Worm (Caenorhabditis elegans) whole organism, L3 larva: ENCODE results near the gene srh-231.

Experiments
- ZK546.5 ChIP-seq: sonication (generic microtip); optimal IDR thresholded peaks from 2 replicates; lab custom pipeline; 2017; ENCODE audit warnings: missing biosample characterization, missing genetic modification characterization
- ama-1 ChIP-seq: fragments of 150-350 bp; optimal IDR thresholded peaks from 2 replicates; lab custom pipeline; 2018
- ceh-28 ChIP-seq: fragments of 150-350 bp; optimal IDR thresholded peaks from 2 replicates; lab custom pipeline; 2014; ENCODE audit warnings: missing biosample characterization, missing genetic modification reagents, missing genetic modification characterization
- ceh-82 ChIP-seq: fragments of 150-350 bp; optimal IDR thresholded peaks from 2 replicates; lab custom pipeline; 2014; ENCODE audit warnings: missing biosample characterization, missing genetic modification characterization
- daf-12 ChIP-seq: fragments of 150-350 bp; optimal IDR thresholded peaks from 2 replicates; lab custom pipeline; 2014; ENCODE audit warnings: missing biosample characterization, missing genetic modification reagents, missing genetic modification characterization
- egl-27 ChIP-seq: sonication (generic microtip); optimal IDR thresholded peaks from 4 replicates; lab custom pipeline; 2017; ENCODE audit warnings: missing biosample characterization, missing genetic modification reagents, missing genetic modification characterization
- egl-5 ChIP-seq: fragments of 150-350 bp; optimal IDR thresholded peaks from 2 replicates; lab custom pipeline; 2017; ENCODE audit warnings: missing biosample characterization, missing genetic modification reagents, missing genetic modification characterization, inconsistent platforms
- elt-2 ChIP-seq: sonication (generic microtip); optimal IDR thresholded peaks from 2 replicates; lab custom pipeline; 2016; ENCODE audit warnings: missing genetic modification reagents, mild to moderate bottlenecking, missing genetic modification characterization, missing compliant biosample characterization
- elt-3 ChIP-seq, 3 experiments: fragments of 150-350 bp in 1 of 3; sonication (generic microtip) in 2 of 3; optimal IDR thresholded peaks; 2 replicates in 2 of 3; 4 replicates in 1 of 3; lab custom pipeline; 2014 to 2017; ENCODE audit warnings: missing biosample characterization in 3 of 3, missing genetic modification characterization in 3 of 3
- eor-1 ChIP-seq, 2 experiments: fragments of 150-350 bp; optimal IDR thresholded peaks; 2 replicates each; lab custom pipeline; 2014 to 2018; ENCODE audit warnings: missing biosample characterization in 2 of 2, missing genetic modification characterization in 2 of 2
- fkh-10 ChIP-seq: sonication (generic microtip); optimal IDR thresholded peaks from 2 replicates; lab custom pipeline; 2017; ENCODE audit warnings: missing biosample characterization, missing genetic modification reagents, missing genetic modification characterization
- lin-15B ChIP-seq: fragments of 150-350 bp; optimal IDR thresholded peaks from 2 replicates; lab custom pipeline; 2014; ENCODE audit warnings: missing biosample characterization, missing genetic modification characterization
- lin-39 ChIP-seq: fragments of 150-350 bp; optimal IDR thresholded peaks from 2 replicates; lab custom pipeline; 2018; ENCODE audit warnings: missing biosample characterization, missing genetic modification reagents, missing genetic modification characterization
- lsy-12 ChIP-seq: sonication (generic microtip); optimal IDR thresholded peaks from 2 replicates; lab custom pipeline; 2016; ENCODE audit warnings: mild to moderate bottlenecking, missing genetic modification characterization, missing compliant biosample characterization
- mdl-1 ChIP-seq: fragments of 150-350 bp; optimal IDR thresholded peaks from 2 replicates; lab custom pipeline; 2014; ENCODE audit warnings: missing biosample characterization, missing genetic modification characterization
- mml-1 ChIP-seq: fragments of 150-350 bp; sonication (generic microtip); optimal IDR thresholded peaks from 3 replicates; lab custom pipeline; 2014; ENCODE audit warnings: missing biosample characterization, missing genetic modification characterization
- nhr-11 ChIP-seq: fragments of 150-350 bp; optimal IDR thresholded peaks from 2 replicates; lab custom pipeline; 2014; ENCODE audit warnings: missing biosample characterization, missing genetic modification characterization
- nhr-23 ChIP-seq: fragments of 150-350 bp; optimal IDR thresholded peaks from 2 replicates; lab custom pipeline; 2014; ENCODE audit warnings: missing biosample characterization, missing genetic modification reagents, missing genetic modification characterization
- nhr-237 ChIP-seq: fragments of 150-350 bp; optimal IDR thresholded peaks from 2 replicates; lab custom pipeline; 2014; ENCODE audit warnings: missing biosample characterization, missing genetic modification characterization
- nhr-25 ChIP-seq: sonication (generic microtip); optimal IDR thresholded peaks from 2 replicates; lab custom pipeline; 2017; ENCODE audit warnings: missing biosample characterization, missing genetic modification characterization
- nhr-43 ChIP-seq: sonication (generic microtip); optimal IDR thresholded peaks from 2 replicates; lab custom pipeline; 2016; ENCODE audit warnings: mild to moderate bottlenecking, missing genetic modification characterization, missing compliant biosample characterization; ENCODE audit not compliant: poor library complexity, severe bottlenecking
- nhr-67 ChIP-seq: fragments of 150-350 bp; optimal IDR thresholded peaks from 2 replicates; lab custom pipeline; 2014; ENCODE audit warnings: missing biosample characterization, missing genetic modification characterization
- nhr-76 ChIP-seq: fragments of 150-350 bp; sonication (generic microtip); optimal IDR thresholded peaks from 5 replicates; lab custom pipeline; 2014; ENCODE audit warnings: missing biosample characterization, missing genetic modification characterization
- nhr-77 ChIP-seq: fragments of 150-350 bp; optimal IDR thresholded peaks from 2 replicates; lab custom pipeline; 2014; ENCODE audit warnings: missing biosample characterization, missing genetic modification characterization
- pqm-1 ChIP-seq: fragments of 150-350 bp; optimal IDR thresholded peaks from 2 replicates; lab custom pipeline; 2017; ENCODE audit warnings: missing biosample characterization, missing genetic modification characterization, inconsistent platforms
- sea-2 ChIP-seq: fragments of 150-350 bp; sonication (generic microtip); optimal IDR thresholded peaks from 4 replicates; lab custom pipeline; 2014; ENCODE audit warnings: missing biosample characterization, missing genetic modification reagents, missing genetic modification characterization
- skn-1 ChIP-seq: fragments of 150-350 bp; optimal IDR thresholded peaks from 2 replicates; lab custom pipeline; 2014; ENCODE audit warnings: missing biosample characterization, missing genetic modification characterization
- snpc-4 ChIP-seq: fragments of 150-350 bp; optimal IDR thresholded peaks from 2 replicates; lab custom pipeline; 2014; ENCODE audit warnings: missing biosample characterization, missing genetic modification characterization
- unc-39 ChIP-seq: sonication (generic microtip); optimal IDR thresholded peaks from 4 replicates; lab custom pipeline; 2017; ENCODE audit warnings: missing biosample characterization, missing genetic modification characterization
- unc-62 ChIP-seq: fragments of 150-350 bp; sonication (generic microtip); optimal IDR thresholded peaks from 4 replicates; lab custom pipeline; 2014; ENCODE audit warnings: missing biosample characterization, missing genetic modification reagents, missing genetic modification characterization
- zag-1 ChIP-seq: fragments of 150-350 bp; optimal IDR thresholded peaks from 2 replicates; lab custom pipeline; 2014; ENCODE audit warnings: missing biosample characterization, missing genetic modification characterization
- ztf-11 ChIP-seq: fragments of 150-350 bp; optimal IDR thresholded peaks from 2 replicates; lab custom pipeline; 2014; ENCODE audit warnings: missing biosample characterization, missing genetic modification characterization
- ztf-4 ChIP-seq: fragments of 150-350 bp; optimal IDR thresholded peaks from 2 replicates; lab custom pipeline; 2014; ENCODE audit warnings: missing biosample characterization, missing genetic modification characterization

Gene srh-231

ce11 chrV:7352186-7353053 lies at the start of gene srh-231, which contains the start of gene srh-275:
TSS of gene srh-231 (minus strand) at chrV:7352236.
TSS of gene srh-275 (plus strand) at chrV:7353003.
- TF ChIP-seq ama-1 (lab: Kevin White, UChicago) (no peak), nhr-25 (no peak), daf-12 (tag; lab: Kevin White, UChicago) (no peak), lin-39 (tag; lab: Kevin White, UChicago) (no peak), mml-1 (no peak), zag-1 (tag; lab: Kevin White, UChicago) (no peak), pqm-1 (tag; lab: Kevin White, UChicago) (no peak)

DNA sequence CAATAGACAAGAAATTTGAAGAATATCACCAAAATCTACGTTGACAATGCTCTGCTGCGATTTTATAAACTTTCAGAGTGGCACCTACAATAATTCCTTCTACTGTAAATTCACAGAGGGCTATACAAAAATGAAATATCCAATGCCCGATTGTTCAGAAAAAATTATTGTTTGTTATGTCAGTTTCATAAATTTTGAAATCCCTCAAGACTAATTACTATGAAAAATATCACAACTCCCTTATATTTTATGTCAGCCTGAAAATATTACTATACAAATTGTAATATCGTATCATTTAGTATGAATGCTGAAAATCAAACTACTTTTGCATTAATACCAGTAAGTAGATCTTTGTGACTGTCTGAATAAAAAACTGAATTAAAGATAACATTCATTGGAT lies 48.6 kb upstream of the srh-231 start, which contains the start of gene srx-60:
srx-60 (plus strand) TSS at position 301 of the 400 bp plus-strand sequence.
- no peak for TF ChIP-seq nhr-237 (tag; lab: Kevin White, UChicago)
- TF ChIP-seq lsy-12 (tag; lab: Kevin White, UChicago) = no peak
- TF ChIP-seq ZK546.5 (tag; lab: Kevin White, UChicago) = no peak
- no peak for TF ChIP-seq lin-15B (tag; lab: Kevin White, UChicago)
- no peak for TF ChIP-seq unc-62 (GFP tag; lab: Kevin White, UChicago)
- TF ChIP-seq nhr-23 (tag; lab: Kevin White, UChicago) = no peak
- no peak for TF ChIP-seq eor-1 (tag; optimal IDR thresholded peaks at IDR 0.05; lab: Kevin White, UChicago)

DNA sequence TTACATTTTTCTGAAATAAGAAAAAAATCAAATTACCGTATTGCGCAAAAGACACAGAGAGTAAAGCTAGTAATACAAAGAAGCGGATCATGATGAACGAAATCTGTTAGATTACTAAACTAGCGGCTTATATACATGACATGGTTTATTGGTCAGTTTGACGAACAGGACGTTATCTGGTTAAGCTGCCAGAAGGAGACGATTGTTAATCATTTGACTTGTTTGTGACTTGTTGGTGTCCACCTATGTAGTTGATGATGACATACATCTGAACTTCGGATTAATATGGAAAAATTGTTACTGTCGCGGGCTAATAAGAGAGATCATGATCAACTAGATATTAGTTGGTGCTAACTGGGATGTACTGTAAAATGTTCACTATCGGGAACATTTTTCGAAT lies 48.1 kb upstream of the srh-231 start, which contains the start of gene cnc-9:
cnc-9 (minus strand) TSS at position 101 of the 400 bp plus-strand sequence.
- TF ChIP-seq ZK546.5 (tag; lab: Kevin White, UChicago) (no peak), ceh-28 (tag; lab: Kevin White, UChicago) (no peak), ztf-4 (tag; lab: Kevin White, UChicago) (no peak), pqm-1 (tag; lab: Kevin White, UChicago) (no peak), unc-62 (GFP tag; lab: Kevin White, UChicago) (no peak), skn-1 (tag; lab: Kevin White, UChicago) (no peak), fkh-10 (GFP tag; lab: Kevin White, UChicago) (no peak), nhr-237 (tag; lab: Kevin White, UChicago) (no peak), elt-2 (tag; lab: Kevin White, UChicago) (no peak), nhr-67 (tag; lab: Kevin White, UChicago) (no peak), egl-5 (no peak), ztf-11 (tag; lab: Kevin White, UChicago) (no peak), snpc-4 (tag; lab: Kevin White, UChicago) (no peak), unc-39 (tag; lab: Kevin White, UChicago) (no peak), egl-27 (tag; lab: Kevin White, UChicago) (no peak), elt-3 (tag; optimal IDR thresholded peaks at IDR 0.05; lab: Kevin White, UChicago) (no peak), mml-1 (no peak), nhr-43 (tag; lab: Kevin White, UChicago) (no peak), ama-1 (lab: Kevin White, UChicago) (no peak)

- TF ChIP-seq ama-1 (lab: Kevin White, UChicago) (no peak), nhr-77 (no peak), egl-27 (tag; lab: Kevin White, UChicago) (no peak), lin-15B (tag; lab: Kevin White, UChicago) (no peak), nhr-11 (no peak), nhr-237 (tag; lab: Kevin White, UChicago) (no peak)
Observed at ce11 chrV:7399202-7399601, 47.2 kb upstream of the srh-231 start, which contains the start of gene gst-41. TSS of gene gst-41 (minus strand) at chrV:7399302.

DNA sequence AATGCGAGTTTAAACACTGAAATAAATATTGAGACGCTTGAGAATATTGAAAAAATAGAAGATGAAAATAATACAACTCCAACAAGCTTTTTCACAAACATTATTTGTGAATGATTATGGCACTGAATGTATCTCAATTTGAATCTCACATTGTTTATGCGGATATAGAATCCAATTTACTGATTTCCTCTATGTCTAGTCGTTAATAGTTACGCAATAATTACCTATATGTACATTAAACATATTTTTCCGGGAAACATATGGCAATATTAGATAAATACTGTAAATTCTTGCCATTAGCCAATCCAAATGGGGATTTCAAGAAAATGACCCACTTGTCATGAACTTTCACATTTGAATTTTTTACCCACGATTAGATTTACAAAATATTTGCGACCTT lies 43.3 kb upstream of the srh-231 start, which contains the start of gene srx-9:
srx-9 (minus strand) TSS at position 101 of the 400 bp plus-strand sequence.
- TF ChIP-seq lin-15B (tag; lab: Kevin White, UChicago) = no peak
- no peak for TF ChIP-seq unc-62 (GFP tag; lab: Kevin White, UChicago)
- no peak for TF ChIP-seq nhr-76 (tag; lab: Kevin White, UChicago)
- TF ChIP-seq sea-2 = no peak
- TF ChIP-seq ceh-82 (tag; lab: Kevin White, UChicago) = no peak
- TF ChIP-seq egl-27 (tag; lab: Kevin White, UChicago) = no peak
- TF ChIP-seq mdl-1 (tag; lab: Kevin White, UChicago) = no peak
